Fruit fly (Drosophila melanogaster): ENCODE data around the gene Smr.

Gene Smr

DNA sequence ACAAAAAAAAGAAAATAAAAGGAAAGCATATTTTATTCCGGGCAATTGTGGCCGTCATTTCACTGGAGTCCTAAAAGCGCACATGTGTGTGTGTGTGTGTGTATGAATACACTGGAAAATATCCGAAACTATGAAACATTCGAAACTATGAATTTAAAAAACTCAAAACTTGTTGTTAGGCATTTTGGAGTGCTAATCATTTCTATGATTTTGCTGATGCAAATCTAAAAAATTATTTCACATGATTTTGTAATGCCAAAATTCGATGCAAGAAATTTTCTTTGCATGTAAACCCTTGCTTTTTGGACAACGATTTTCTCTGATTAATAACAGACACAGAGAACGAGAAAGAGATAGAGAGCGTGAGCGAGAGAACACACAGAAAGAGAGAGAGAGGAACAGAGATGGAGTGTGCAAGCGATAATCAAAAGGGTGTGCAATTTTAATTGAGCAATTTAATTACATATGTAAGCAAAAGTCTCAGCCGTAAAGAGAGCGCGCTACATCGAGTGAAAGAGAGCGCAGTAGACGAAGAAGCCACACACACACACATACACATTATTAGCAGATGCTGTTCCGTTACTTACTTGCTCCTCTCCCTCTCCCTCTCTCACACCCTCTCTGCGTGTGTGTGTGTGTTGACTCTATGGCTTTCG, 43.2 kb downstream of the Smr start (continued):
- peak; percentile 34 for TF ChIP-seq rgr (GFP tag; optimal IDR thresholded peaks at IDR 0.05)
- TF ChIP-seq dsf (GFP tag; optimal IDR thresholded peaks at IDR 0.05; ENCODE audit: borderline replicate concordance), result no peak

- TF ChIP-seq Rel (GFP tag; optimal IDR thresholded peaks at IDR 0.05) (no peak), Rel (tag; optimal IDR thresholded peaks at IDR 0.05) (peak; percentile 23), Dif (GFP tag; optimal IDR thresholded peaks at IDR 0.05; ENCODE audit: partially characterized antibody) (no peak), CG32264 (GFP tag; optimal IDR thresholded peaks at IDR 0.05) (no peak), pan (optimal IDR thresholded peaks at IDR 0.05) (no peak), psq (GFP tag; optimal IDR thresholded peaks at IDR 0.05) (no peak), tai (GFP tag; optimal IDR thresholded peaks at IDR 0.05) (no peak), Vsx2 (GFP tag; optimal IDR thresholded peaks at IDR 0.05; ENCODE audit: partially characterized antibody) (no peak)
Measured at dm6 chrX:12682403-12682958, 59.9 kb downstream of the Smr start.

DNA sequence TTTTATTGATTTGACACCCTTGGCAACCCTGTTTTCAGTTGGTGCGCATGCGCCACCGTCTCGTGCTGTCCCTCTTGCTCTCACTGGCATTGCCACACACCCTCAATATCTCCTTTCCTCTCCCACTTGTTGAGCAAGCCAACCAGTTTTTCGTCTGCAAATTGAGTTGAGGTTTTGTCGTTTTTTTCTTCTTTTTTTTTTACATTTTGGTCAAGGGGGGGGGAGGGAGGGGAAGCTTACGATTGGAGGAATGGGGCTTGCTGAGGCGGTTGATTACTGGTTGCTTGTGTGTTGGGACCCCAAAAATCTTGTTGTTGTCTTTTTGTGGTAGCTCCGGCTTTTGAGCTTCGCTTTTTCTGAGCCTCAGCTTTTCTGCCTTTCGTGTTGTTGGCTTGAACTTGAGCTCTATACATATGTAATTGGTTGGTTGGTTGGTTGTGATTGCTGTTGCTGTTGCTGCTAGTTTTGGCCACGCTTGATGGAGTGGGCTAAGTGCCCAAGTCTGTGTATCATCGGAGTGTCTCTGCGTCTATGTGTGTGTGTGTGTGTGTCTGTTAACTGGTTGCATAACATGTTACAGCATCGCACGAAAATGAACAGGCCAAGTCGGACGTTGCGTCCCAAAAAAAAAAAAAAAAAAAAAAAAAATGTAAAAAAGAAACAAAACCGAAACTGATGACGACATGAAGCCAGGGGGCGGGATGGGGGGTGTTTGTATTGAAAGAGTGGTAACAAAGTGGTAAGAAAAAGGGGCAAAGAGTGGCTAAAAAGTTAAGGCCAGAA, 65.7 kb downstream of the Smr start:
- TF ChIP-seq Abd-B (GFP tag; optimal IDR thresholded peaks at IDR 0.05) (no peak), psq (GFP tag; optimal IDR thresholded peaks at IDR 0.05) (peak; percentile 81), HLH106 (tag; optimal IDR thresholded peaks at IDR 0.05) (peak; percentile 7), CrebA (GFP tag; optimal IDR thresholded peaks at IDR 0.05; ENCODE audit: borderline replicate concordance) (peak; percentile 58), foxo (GFP tag; optimal IDR thresholded peaks at IDR 0.05) (peak in 1 of 2 experiments; percentile 4), Hr78 (GFP tag; optimal IDR thresholded peaks at IDR 0.05) (no peak), brk (GFP tag; optimal IDR thresholded peaks at IDR 0.05) (peak; percentile 38), jim (GFP tag; optimal IDR thresholded peaks at IDR 0.05) (peak; percentile 72), Hnf4 (GFP tag; optimal IDR thresholded peaks at IDR 0.05) (peak; percentile 6), woc (GFP tag; optimal IDR thresholded peaks at IDR 0.05) (peak; percentile 18), Mio (GFP tag; optimal IDR thresholded peaks at IDR 0.05) (no peak), br (GFP tag; optimal IDR thresholded peaks at IDR 0.05) (peak; percentile 6), tai (GFP tag; optimal IDR thresholded peaks at IDR 0.05) (no peak), rgr (GFP tag; optimal IDR thresholded peaks at IDR 0.05) (no peak), Dfd (GFP tag; optimal IDR thresholded peaks at IDR 0.05) (peak; percentile 63), GATAd (GFP tag; optimal IDR thresholded peaks at IDR 0.05) (no peak), Jra (GFP tag; optimal IDR thresholded peaks at IDR 0.05) (peak; percentile 39), dmrt93B (GFP tag; optimal IDR thresholded peaks at IDR 0.05) (no peak), CG32264 (GFP tag; optimal IDR thresholded peaks at IDR 0.05) (no peak), sage (GFP tag; optimal IDR thresholded peaks at IDR 0.05) (peak; percentile 29), fru (GFP tag; optimal IDR thresholded peaks at IDR 0.05) (peak; percentile 54), Rel (GFP tag; optimal IDR thresholded peaks at IDR 0.05) (peak; percentile 59), Rel (tag; optimal IDR thresholded peaks at IDR 0.05) (peak; percentile 41), Sp1 (GFP tag; optimal IDR thresholded peaks at IDR 0.05) (peak; percentile 73)

DNA sequence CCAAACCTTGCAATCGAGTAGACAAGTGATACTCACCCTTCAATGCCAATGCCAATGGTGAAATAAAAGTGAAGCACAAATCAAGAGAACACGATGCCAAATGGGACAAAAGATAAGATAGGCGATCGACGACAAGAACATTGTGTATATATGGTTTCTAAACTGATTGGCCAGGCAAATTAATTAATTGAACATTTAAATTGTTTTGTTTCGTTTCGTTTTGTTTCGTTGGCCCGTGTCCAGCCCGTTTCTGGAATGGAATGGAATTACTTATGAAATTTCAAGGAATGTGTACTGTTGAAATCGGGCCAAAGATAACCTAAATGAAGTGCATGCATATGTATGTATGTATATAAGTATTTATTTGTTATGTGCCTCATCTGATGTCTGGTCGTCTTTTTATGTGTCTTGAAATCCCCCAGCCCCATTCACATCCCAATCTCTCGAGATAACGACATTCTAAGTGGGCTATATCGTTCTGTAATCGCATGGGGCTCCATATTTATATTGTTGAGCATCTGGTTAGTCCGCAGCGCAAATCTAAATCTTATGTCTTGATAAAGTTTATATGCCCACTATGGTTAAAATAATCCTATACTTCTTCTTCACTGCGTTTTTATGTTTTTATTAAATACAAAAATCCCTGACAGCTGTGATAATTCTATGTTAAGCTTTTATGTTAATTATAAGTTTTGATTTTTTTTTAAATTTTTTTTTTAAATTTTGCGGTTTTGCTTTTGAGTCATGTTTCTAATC, 66.4 kb downstream of the Smr start:
- TF ChIP-seq sv (GFP tag; optimal IDR thresholded peaks at IDR 0.05) (no peak), HLH106 (tag; optimal IDR thresholded peaks at IDR 0.05) (no peak), Jra (GFP tag; optimal IDR thresholded peaks at IDR 0.05) (no peak), Rel (GFP tag; optimal IDR thresholded peaks at IDR 0.05) (no peak), Rel (tag; optimal IDR thresholded peaks at IDR 0.05) (peak; percentile 76), Vsx2 (GFP tag; optimal IDR thresholded peaks at IDR 0.05; ENCODE audit: partially characterized antibody) (no peak), Hnf4 (GFP tag; optimal IDR thresholded peaks at IDR 0.05) (no peak)

- no peak for TF ChIP-seq sv (GFP tag; optimal IDR thresholded peaks at IDR 0.05)
- TF ChIP-seq h (GFP tag; optimal IDR thresholded peaks at IDR 0.05), result peak; percentile 27
- TF ChIP-seq brk (GFP tag; optimal IDR thresholded peaks at IDR 0.05), result no peak
- peak; percentile 48 for TF ChIP-seq sage (GFP tag; optimal IDR thresholded peaks at IDR 0.05)
- no peak for TF ChIP-seq woc (GFP tag; optimal IDR thresholded peaks at IDR 0.05)
- no peak for TF ChIP-seq rgr (GFP tag; optimal IDR thresholded peaks at IDR 0.05)
- no peak for TF ChIP-seq usp (GFP tag; optimal IDR thresholded peaks at IDR 0.05)
- TF ChIP-seq OdsH (GFP tag; optimal IDR thresholded peaks at IDR 0.05), result no peak
- TF ChIP-seq Rel (GFP tag; optimal IDR thresholded peaks at IDR 0.05), result peak; percentile 39
- TF ChIP-seq Rel (tag; optimal IDR thresholded peaks at IDR 0.05), result no peak
- peak; percentile 4 for TF ChIP-seq Sp1 (GFP tag; optimal IDR thresholded peaks at IDR 0.05)
- peak in 1 of 2 experiments; percentile 13 for TF ChIP-seq foxo (GFP tag; optimal IDR thresholded peaks at IDR 0.05)
- no peak for TF ChIP-seq HLH106 (tag; optimal IDR thresholded peaks at IDR 0.05)
- TF ChIP-seq Hr78 (GFP tag; optimal IDR thresholded peaks at IDR 0.05), result no peak
- no peak for TF ChIP-seq psq (GFP tag; optimal IDR thresholded peaks at IDR 0.05)
- peak; percentile 3 for TF ChIP-seq br (GFP tag; optimal IDR thresholded peaks at IDR 0.05)
Measured at dm6 chrX:12675284-12675683, 67.1 kb downstream of the Smr start.

Data from whole organism, wandering third instar larva.